Fruit fly (Drosophila melanogaster) whole organism, adult: ENCODE data around the gene CG14367.

Source experiments
- CG1620 ChIP-seq: fragments of 200-800 bp; sonication (Bioruptor generic); optimal IDR thresholded peaks from 2 replicates; lab custom pipeline; 2016; ENCODE audit warnings: missing biosample characterization, missing genetic modification characterization
- CG7101 ChIP-seq: fragments of 200-800 bp; sonication (Bioruptor generic); optimal IDR thresholded peaks from 2 replicates; lab custom pipeline; 2018; ENCODE audit warnings: missing biosample characterization, mild to moderate bottlenecking, missing genetic modification characterization, moderate library complexity
- Clk ChIP-seq: fragments of 200-800 bp; sonication (Bioruptor generic); optimal IDR thresholded peaks from 2 replicates; lab custom pipeline; 2017; ENCODE audit warnings: missing biosample characterization, missing genetic modification characterization
- Crg-1 ChIP-seq: fragments of 200-800 bp; sonication (Bioruptor generic); optimal IDR thresholded peaks from 2 replicates; lab custom pipeline; 2016; ENCODE audit warnings: missing biosample characterization, missing genetic modification characterization

- TF ChIP-seq Crg-1 (GFP tag; lab: Kevin White, UChicago), result no peak
- TF ChIP-seq CG7101, result no peak
- no peak for TF ChIP-seq CG1620 (GFP tag; lab: Kevin White, UChicago)
- no peak for TF ChIP-seq Clk (GFP tag; lab: Kevin White, UChicago)
These were observed 28.6 kb downstream of the CG14367 start for dm6 chr3R:13722451-13722850.
